Worm (Caenorhabditis elegans) whole organism, L4 larva: ENCODE measurements around the gene F47B7.3.

Experiments used
- aly-2 ChIP-seq: sonication (generic microtip); optimal IDR thresholded peaks from 2 replicates; lab custom pipeline; 2018; ENCODE audit warnings: missing biosample characterization, missing genetic modification characterization
- ceh-82 ChIP-seq: sonication (generic microtip); optimal IDR thresholded peaks from 2 replicates; lab custom pipeline; 2017; ENCODE audit warnings: missing biosample characterization, missing genetic modification characterization
- ces-1 ChIP-seq: fragments of 150-350 bp; sonication (generic microtip); optimal IDR thresholded peaks from 4 replicates; lab custom pipeline; 2014; ENCODE audit warnings: missing biosample characterization, missing genetic modification reagents, missing genetic modification characterization
- hif-1 ChIP-seq, 2 experiments: sonication (generic microtip); optimal IDR thresholded peaks; 2 replicates each; lab custom pipeline; 2016 to 2017; ENCODE audit warnings: missing compliant biosample characterization in 2 of 2, missing genetic modification characterization in 2 of 2, missing genetic modification reagents in 2 of 2, missing genotype in 2 of 2, mild to moderate bottlenecking in 1 of 2
- hlh-11 ChIP-seq: fragments of 200-800 bp; sonication (Bioruptor generic); optimal IDR thresholded peaks from 2 replicates; lab custom pipeline; 2018; ENCODE audit warnings: mild to moderate bottlenecking, missing genetic modification characterization, missing compliant biosample characterization
- lin-13 ChIP-seq: fragments of 150-350 bp; optimal IDR thresholded peaks from 2 replicates; lab custom pipeline; 2014; ENCODE audit warnings: missing biosample characterization, missing genetic modification reagents, missing genetic modification characterization
- lin-39 ChIP-seq: fragments of 150-350 bp; optimal IDR thresholded peaks from 2 replicates; lab custom pipeline; 2014; ENCODE audit warnings: missing biosample characterization, missing genetic modification reagents, missing genetic modification characterization
- mdl-1 ChIP-seq, 2 experiments: fragments of 150-350 bp in 1 of 2; sonication (generic microtip) in 1 of 2; optimal IDR thresholded peaks; 2 replicates each; lab custom pipeline; 2014 to 2017; ENCODE audit warnings: missing biosample characterization in 2 of 2, missing genetic modification characterization in 2 of 2
- nhr-25 ChIP-seq: sonication (generic microtip); optimal IDR thresholded peaks from 2 replicates; lab custom pipeline; 2017; ENCODE audit warnings: missing genetic modification characterization, mild to moderate bottlenecking, missing compliant biosample characterization, antibody characterized with exemption, moderate library complexity, borderline replicate concordance; ENCODE audit not compliant: insufficient read depth
- saeg-2 ChIP-seq: fragments of 200-800 bp; sonication (Bioruptor generic); IDR thresholded peaks from 2 replicates; pipeline ENCODE4 v1.3.6; 2022; ENCODE audit warnings: missing genetic modification reagents, missing genetic modification characterization, missing compliant biosample characterization
- snpc-1.2 ChIP-seq: fragments of 200-800 bp; sonication (Bioruptor generic); IDR thresholded peaks from 2 replicates; pipeline ENCODE4 v1.3.6; 2022; ENCODE audit warnings: missing genetic modification reagents, missing genetic modification characterization, missing compliant biosample characterization
- snpc-4 ChIP-seq: fragments of 150-350 bp; optimal IDR thresholded peaks from 2 replicates; lab custom pipeline; 2014; ENCODE audit warnings: missing biosample characterization, missing genetic modification characterization
- unc-39 ChIP-seq: sonication (generic microtip); optimal IDR thresholded peaks from 2 replicates; lab custom pipeline; 2017; ENCODE audit warnings: missing biosample characterization, missing genetic modification characterization

DNA sequence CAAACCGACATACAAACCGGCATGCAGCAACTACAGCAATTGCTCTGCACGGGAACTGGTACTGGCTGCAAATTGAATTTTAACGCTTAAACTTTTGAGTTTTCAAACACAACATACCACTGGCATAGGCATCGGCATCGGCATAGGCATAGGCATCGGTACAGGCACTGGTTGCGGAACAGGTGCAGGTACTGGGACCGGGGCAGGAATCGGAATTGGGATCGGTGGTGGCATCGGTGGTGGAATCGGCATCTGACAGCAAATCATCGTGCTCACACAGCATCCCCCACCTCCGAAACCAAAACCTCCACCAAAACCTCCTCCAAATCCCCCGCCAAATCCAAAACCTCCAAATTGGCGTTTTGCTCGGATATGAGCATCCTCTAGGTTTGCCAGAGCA is 30.0 kb upstream of the F47B7.3 start:
- TF ChIP-seq mdl-1 (tag; optimal IDR thresholded peaks at IDR 0.05; lab: Kevin White, UChicago) (no peak), ces-1 (GFP tag; lab: Kevin White, UChicago) (no peak), snpc-4 (tag; lab: Kevin White, UChicago) (no peak), unc-39 (tag; lab: Kevin White, UChicago) (no peak), snpc-1.2 (no peak), ceh-82 (tag; lab: Kevin White, UChicago) (no peak), aly-2 (tag; lab: Kevin White, UChicago) (no peak), saeg-2 (GFP tag; lab: Robert Waterston, UW) (no peak), lin-39 (no peak), nhr-25 (tag; lab: Kevin White, UChicago) (no peak), hlh-11 (tag; lab: Kevin White, UChicago) (no peak), hif-1 (tag; optimal IDR thresholded peaks at IDR 0.05; lab: Kevin White, UChicago) (no peak), lin-13 (GFP tag; lab: Kevin White, UChicago) (no peak)
